Fruit fly (Drosophila melanogaster) whole organism: ENCODE data around the gene Hsp70Bbb.
"Not testable (repeated sequence)": the region's sequence is repeated elsewhere in the genome, so short reads cannot be mapped to it uniquely, and the experiment has no call there.

Source experiments
- CG8478 ChIP-seq: fragments of >200 bp; optimal IDR thresholded peaks from 2 replicates; lab custom pipeline; 2018; ENCODE audit warnings: inconsistent platforms
- Dll ChIP-seq: fragments of >200 bp; optimal IDR thresholded peaks from 2 replicates; lab custom pipeline; 2017
- EcR ChIP-seq, 2 experiments: fragments of >200 bp; optimal IDR thresholded peaks; 2 replicates each; lab custom pipeline; 2017; ENCODE audit warnings: missing biosample characterization in 2 of 2, missing genetic modification characterization in 2 of 2, missing genetic modification reagents in 2 of 2
- pan ChIP-seq: fragments of >200 bp; optimal IDR thresholded peaks from 2 replicates; lab custom pipeline; 2017
- psq ChIP-seq: fragments of >200 bp; optimal IDR thresholded peaks from 2 replicates; lab custom pipeline; 2017
- usp ChIP-seq: fragments of >200 bp; optimal IDR thresholded peaks from 2 replicates; lab custom pipeline; 2017; ENCODE audit warnings: missing biosample characterization, missing genetic modification characterization, mixed read lengths

Hsp70Bbb gene

dm6 chr3R:12502210-12502609 is at the start of gene Hsp70Bbb:
Gene Hsp70Bbb, plus strand, starts transcription at chr3R:12502510.
- not testable (repeated sequence) for TF ChIP-seq psq (lab: Kevin White, UChicago); usp (GFP tag; lab: Kevin White, UChicago); pan (lab: Kevin White, UChicago)

dm6 chr3R:12454492-12454891 is 47.8 kb upstream of the Hsp70Bbb start:
- TF ChIP-seq Dll (lab: Kevin White, UChicago) (no peak), CG8478 (lab: Kevin White, UChicago) (no peak), EcR (GFP tag; optimal IDR thresholded peaks at IDR 0.05; lab: Kevin White, UChicago) (no peak), pan (lab: Kevin White, UChicago) (no peak), psq (lab: Kevin White, UChicago) (no peak), usp (GFP tag; lab: Kevin White, UChicago) (no peak)

DNA sequence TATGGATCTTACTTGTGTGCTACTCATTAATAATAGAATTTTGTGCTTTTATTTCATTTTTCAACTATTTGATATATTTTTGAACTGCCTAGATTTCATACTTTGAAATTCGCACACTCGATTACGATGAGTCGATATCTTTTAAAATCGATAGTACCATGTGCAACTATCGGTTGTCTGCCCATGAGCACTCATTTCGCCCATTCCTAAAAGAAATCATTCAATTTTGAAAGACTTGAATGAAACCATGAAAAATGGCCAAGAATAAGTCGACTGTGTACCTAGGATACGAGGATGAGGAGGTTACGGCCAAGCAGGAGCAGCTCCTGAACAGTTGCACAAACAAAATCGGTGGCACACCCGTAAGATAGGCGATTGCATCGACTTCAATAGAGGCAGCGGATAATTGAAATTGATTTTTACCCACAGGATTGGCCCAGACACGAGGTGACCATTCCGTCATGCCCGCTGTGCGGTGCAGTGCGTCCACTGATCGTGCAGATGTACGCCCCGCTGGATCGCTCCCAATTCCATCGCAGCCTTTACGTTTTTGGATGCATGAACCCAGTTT is 45.9 kb upstream of the Hsp70Bbb start, which contains the start of gene trus:
TSS of gene trus (plus strand) at position 204 of the 571 bp plus-strand sequence.
- TF ChIP-seq pan (lab: Kevin White, UChicago) (no peak), usp (GFP tag; lab: Kevin White, UChicago) (no peak), EcR (GFP tag; optimal IDR thresholded peaks at IDR 0.05; lab: Kevin White, UChicago) (no peak), CG8478 (lab: Kevin White, UChicago) (no peak), Dll (lab: Kevin White, UChicago) (no peak), psq (lab: Kevin White, UChicago) (no peak)

dm6 chr3R:12459879-12460522 is 42.3 kb upstream of the Hsp70Bbb start, which contains the start of the genes CG5961 and Polr3C:
Gene CG5961, minus strand, starts transcription at chr3R:12460294.
Gene Polr3C, plus strand, starts transcription at chr3R:12460414.
- no peak for TF ChIP-seq Dll (lab: Kevin White, UChicago)
- no peak for TF ChIP-seq pan (lab: Kevin White, UChicago)
- no peak for TF ChIP-seq EcR (GFP tag; optimal IDR thresholded peaks at IDR 0.05; lab: Kevin White, UChicago)
- TF ChIP-seq CG8478 (lab: Kevin White, UChicago): no peak
- no peak for TF ChIP-seq psq (lab: Kevin White, UChicago)
- no peak for TF ChIP-seq usp (GFP tag; lab: Kevin White, UChicago)

DNA sequence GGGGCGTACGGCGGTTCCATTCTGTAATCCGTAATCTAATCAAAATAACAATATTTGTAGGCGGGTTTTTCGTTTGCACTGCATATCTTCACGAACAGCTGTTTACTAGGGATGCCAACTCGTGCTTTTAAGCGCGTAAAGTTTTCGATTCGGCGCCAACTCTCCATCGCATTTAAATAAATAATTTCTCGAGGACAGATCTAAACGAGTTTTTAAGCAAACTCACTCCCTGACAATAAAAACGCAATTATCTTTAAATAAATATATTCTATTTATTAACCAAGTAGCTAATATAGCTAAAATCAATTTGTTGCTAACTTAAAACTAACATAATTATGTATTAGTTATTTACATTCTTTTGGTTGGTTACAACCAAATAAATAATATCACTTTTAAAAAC is 37.1 kb upstream of the Hsp70Bbb start, which contains the start of gene CG5608:
TSS of gene CG5608 (minus strand) at position 101 of the 400 bp plus-strand sequence.
- TF ChIP-seq psq (lab: Kevin White, UChicago); usp (GFP tag; lab: Kevin White, UChicago); Dll (lab: Kevin White, UChicago): not testable (repeated sequence)

DNA sequence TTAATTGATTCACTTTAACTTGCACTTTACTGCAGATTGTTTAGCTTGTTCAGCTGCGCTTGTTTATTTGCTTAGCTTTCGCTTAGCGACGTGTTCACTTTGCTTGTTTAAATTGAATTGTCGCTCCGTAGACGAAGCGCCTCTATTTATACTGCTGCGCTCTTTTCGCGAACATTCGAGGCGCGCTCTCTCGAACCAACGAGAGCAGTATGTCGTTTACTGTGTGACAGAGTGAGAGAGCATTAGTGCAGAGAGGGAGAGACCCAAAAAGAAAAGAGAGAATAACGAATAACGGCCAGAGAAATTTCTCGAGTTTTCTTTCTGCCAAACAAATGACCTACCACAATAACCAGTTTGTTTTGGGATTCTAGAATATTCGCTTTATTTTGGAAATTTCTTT is 34.6 kb upstream of the Hsp70Bbb start, which contains the start of gene Hsp70Ba:
TSS of gene Hsp70Ba (minus strand) at position 102 of the 400 bp plus-strand sequence.
- TF ChIP-seq usp (GFP tag; lab: Kevin White, UChicago); CG8478 (lab: Kevin White, UChicago); Dll (lab: Kevin White, UChicago): not testable (repeated sequence)

dm6 chr3R:12505493-12505892 is 3.2 kb downstream of the Hsp70Bbb start, which contains the start of gene Hsp70Bb:
Gene Hsp70Bb, plus strand, starts transcription at chr3R:12505793.
- TF ChIP-seq pan, Dll, CG8478 (lab: Kevin White, UChicago): not testable (repeated sequence)

DNA sequence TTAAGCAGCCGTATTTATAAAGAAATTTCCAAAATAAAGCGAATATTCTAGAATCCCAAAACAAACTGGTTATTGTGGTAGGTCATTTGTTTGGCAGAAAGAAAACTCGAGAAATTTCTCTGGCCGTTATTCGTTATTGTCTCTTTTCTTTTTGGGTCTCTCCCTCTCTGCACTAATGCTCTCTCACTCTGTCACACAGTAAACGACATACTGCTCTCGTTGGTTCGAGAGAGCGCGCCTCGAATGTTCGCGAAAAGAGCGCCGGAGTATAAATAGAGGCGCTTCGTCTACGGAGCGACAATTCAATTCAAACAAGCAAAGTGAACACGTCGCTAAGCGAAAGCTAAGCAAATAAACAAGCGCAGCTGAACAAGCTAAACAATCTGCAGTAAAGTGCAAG is 6.5 kb downstream of the Hsp70Bbb start, which contains the start of gene Hsp70Bc:
TSS of gene Hsp70Bc (plus strand) at position 301 of the 400 bp plus-strand sequence.
- TF ChIP-seq CG8478, Dll, pan (lab: Kevin White, UChicago): not testable (repeated sequence)

DNA sequence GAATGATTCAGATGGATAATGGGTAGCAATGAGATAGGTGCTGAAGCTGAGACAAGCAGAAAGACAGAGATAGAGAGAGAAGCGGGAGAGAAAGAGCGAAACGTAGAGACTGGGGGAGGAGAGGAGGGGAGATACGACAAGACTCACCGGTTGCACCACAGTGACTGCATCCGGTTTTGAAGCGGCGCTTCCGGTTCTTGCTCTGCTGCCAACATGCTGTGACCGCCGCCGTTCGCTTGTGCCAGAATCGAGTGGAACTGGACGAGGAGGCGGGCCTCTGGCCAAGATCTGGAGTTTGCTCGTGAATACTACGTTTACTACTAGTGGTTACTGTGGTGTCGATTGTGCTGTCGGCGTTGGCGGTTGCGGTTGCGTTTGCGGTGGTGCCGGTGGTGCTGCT is 12.7 kb downstream of the Hsp70Bbb start:
- TF ChIP-seq CG8478 (lab: Kevin White, UChicago) (no peak), pan (lab: Kevin White, UChicago) (no peak), EcR (GFP tag; optimal IDR thresholded peaks at IDR 0.05; lab: Kevin White, UChicago) (no peak), usp (GFP tag; lab: Kevin White, UChicago) (no peak), Dll (lab: Kevin White, UChicago) (no peak), psq (lab: Kevin White, UChicago) (no peak)

DNA sequence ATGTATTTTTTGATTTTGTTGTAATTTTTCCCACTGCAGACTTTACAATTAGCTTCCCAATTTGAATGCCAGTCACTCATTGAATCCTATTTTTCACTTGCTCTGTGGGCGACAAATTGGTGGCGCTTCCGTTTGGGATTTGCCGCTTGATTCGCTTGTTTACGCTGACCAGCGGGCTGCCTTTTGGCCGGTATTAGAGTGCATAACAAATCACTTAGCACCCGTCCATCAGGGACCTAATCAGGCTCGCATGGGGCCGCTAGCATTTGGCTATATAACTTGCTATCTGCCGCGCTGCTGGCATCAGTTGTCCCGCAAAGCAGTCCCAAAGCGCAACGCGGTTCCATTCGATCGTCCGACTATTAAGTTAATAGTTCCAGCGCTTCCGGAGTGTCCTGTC is 23.6 kb downstream of the Hsp70Bbb start, which contains the start of gene Hug:
TSS of gene Hug (plus strand) at position 301 of the 400 bp plus-strand sequence.
- TF ChIP-seq Dll (lab: Kevin White, UChicago): no peak

DNA sequence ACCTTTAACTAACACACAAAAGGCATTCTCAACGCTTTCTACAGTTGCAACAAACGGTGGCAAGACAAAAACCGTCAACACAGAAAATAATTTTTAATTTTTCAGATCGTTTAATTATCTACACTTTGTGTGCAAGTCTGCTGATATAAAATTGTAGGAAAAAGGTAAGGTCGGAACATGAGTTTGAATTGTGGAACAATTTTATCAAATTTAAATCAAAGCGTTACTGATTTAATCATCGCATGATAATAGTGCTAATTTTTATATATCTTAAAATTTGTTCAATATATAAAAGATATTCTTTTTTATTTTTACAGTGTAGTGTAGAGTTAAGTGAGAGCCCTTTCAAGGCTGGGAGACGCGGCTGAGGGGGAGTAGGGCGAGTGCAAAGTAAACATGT is 40.6 kb downstream of the Hsp70Bbb start:
- TF ChIP-seq pan (lab: Kevin White, UChicago): no peak
- no peak for TF ChIP-seq Dll (lab: Kevin White, UChicago)
- no peak for TF ChIP-seq CG8478 (lab: Kevin White, UChicago)

DNA sequence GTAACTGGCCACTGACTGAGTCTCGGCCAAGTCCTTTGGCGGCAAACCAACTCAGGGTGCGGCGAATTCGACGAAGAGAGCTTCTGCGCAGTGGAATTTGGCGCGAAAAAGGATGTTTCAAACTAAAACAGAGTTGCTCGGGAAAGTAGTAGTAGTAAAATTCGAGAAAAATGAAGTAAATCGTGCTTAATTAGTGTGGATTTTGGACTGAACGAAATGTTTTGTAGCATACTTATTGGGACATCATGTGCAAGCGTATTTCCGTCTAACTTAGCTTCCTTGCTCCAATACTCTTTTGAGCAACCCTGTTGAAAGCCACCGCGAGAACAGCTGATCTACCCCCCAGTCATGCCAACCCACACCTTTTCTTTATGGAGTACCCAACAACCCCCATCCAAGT is 45.9 kb downstream of the Hsp70Bbb start, which contains the start of gene Octbeta3R:
TSS of gene Octbeta3R (minus strand) at position 1 of the 400 bp plus-strand sequence.
- TF ChIP-seq usp (GFP tag; lab: Kevin White, UChicago) (no peak), Dll (lab: Kevin White, UChicago) (no peak), pan (lab: Kevin White, UChicago) (no peak), psq (lab: Kevin White, UChicago) (no peak), EcR (GFP tag; optimal IDR thresholded peaks at IDR 0.05; lab: Kevin White, UChicago) (no peak), CG8478 (lab: Kevin White, UChicago) (no peak)
